Worm (Caenorhabditis elegans): ENCODE results near the gene R02D5.9.

Gene R02D5.9

ce11 chrV:14498204-14498603, 12.7 kb downstream of the R02D5.9 start:
- no peak for TF ChIP-seq fkh-4 (tag; optimal IDR thresholded peaks at IDR 0.05; ENCODE audit: borderline replicate concordance)
- no peak for TF ChIP-seq elt-2 (tag; optimal IDR thresholded peaks at IDR 0.05)
- TF ChIP-seq alr-1 (tag; optimal IDR thresholded peaks at IDR 0.05; ENCODE audit: borderline replicate concordance): no peak
- no peak for TF ChIP-seq elt-3 (tag; optimal IDR thresholded peaks at IDR 0.05)
- no peak for TF ChIP-seq unc-98 (GFP tag; IDR thresholded peaks at IDR 0.05)
- peak; percentile 2 for TF ChIP-seq blmp-1 (tag; optimal IDR thresholded peaks at IDR 0.05)
- no peak for TF ChIP-seq sptf-1 (tag; optimal IDR thresholded peaks at IDR 0.05)
- TF ChIP-seq fkh-8 (tag; optimal IDR thresholded peaks at IDR 0.05): no peak
- no peak for TF ChIP-seq efl-1 (optimal IDR thresholded peaks at IDR 0.05)
- peak in 1 of 2 experiments; percentile 50 for TF ChIP-seq efl-1 (GFP tag; optimal IDR thresholded peaks at IDR 0.05 in 1 of 2)
- no peak for TF ChIP-seq skn-1 (tag; optimal IDR thresholded peaks at IDR 0.05)
- TF ChIP-seq jun-1 (tag; optimal IDR thresholded peaks at IDR 0.05): no peak
- TF ChIP-seq ceh-8 (GFP tag; optimal IDR thresholded peaks at IDR 0.05): no peak
- no peak for TF ChIP-seq vab-15 (tag; optimal IDR thresholded peaks at IDR 0.05)
- no peak for TF ChIP-seq aly-2 (tag; optimal IDR thresholded peaks at IDR 0.05)
- TF ChIP-seq egl-13 (tag; optimal IDR thresholded peaks at IDR 0.05): no peak

ce11 chrV:14496446-14496845, 14.5 kb downstream of the R02D5.9 start:
- peak; percentile 34 for TF ChIP-seq nhr-85 (tag)
- TF ChIP-seq dpl-1 (GFP tag; optimal IDR thresholded peaks at IDR 0.05): no peak
- TF ChIP-seq pax-3 (tag; optimal IDR thresholded peaks at IDR 0.05): no peak

ce11 chrV:14495493-14495892, 15.4 kb downstream of the R02D5.9 start:
- TF ChIP-seq blmp-1 (tag; optimal IDR thresholded peaks at IDR 0.05) (peak; percentile 94), nhr-76 (tag; optimal IDR thresholded peaks at IDR 0.05) (no peak), lin-14 (GFP tag; optimal IDR thresholded peaks at IDR 0.05) (peak; percentile 51), nhr-11 (tag; optimal IDR thresholded peaks at IDR 0.05) (no peak), jun-1 (tag; optimal IDR thresholded peaks at IDR 0.05) (no peak), swsn-7 (tag; optimal IDR thresholded peaks at IDR 0.05) (no peak), Y116A8C.19 (tag; optimal IDR thresholded peaks at IDR 0.05; ENCODE audit: borderline replicate concordance) (no peak), ceh-63 (GFP tag; optimal IDR thresholded peaks at IDR 0.05) (no peak), efl-3 (GFP tag; optimal IDR thresholded peaks at IDR 0.05) (no peak), sptf-1 (tag; optimal IDR thresholded peaks at IDR 0.05) (no peak), ztf-4 (tag; optimal IDR thresholded peaks at IDR 0.05) (no peak), egl-13 (tag; optimal IDR thresholded peaks at IDR 0.05) (no peak), pqm-1 (tag; optimal IDR thresholded peaks at IDR 0.05) (no peak)

ce11 chrV:14493665-14494064, 17.3 kb downstream of the R02D5.9 start:
- no peak for TF ChIP-seq aly-2 (tag; optimal IDR thresholded peaks at IDR 0.05)
- no peak for TF ChIP-seq elt-2 (tag; optimal IDR thresholded peaks at IDR 0.05)
- TF ChIP-seq mdl-1 (tag; optimal IDR thresholded peaks at IDR 0.05): no peak
- TF ChIP-seq swsn-7 (tag; optimal IDR thresholded peaks at IDR 0.05): no peak
- no peak for TF ChIP-seq unc-130 (tag; optimal IDR thresholded peaks at IDR 0.05)
- no peak for TF ChIP-seq skn-1 (tag; optimal IDR thresholded peaks at IDR 0.05)
- TF ChIP-seq zip-4 (GFP tag; optimal IDR thresholded peaks at IDR 0.05): no peak

- TF ChIP-seq lin-14 (GFP tag; optimal IDR thresholded peaks at IDR 0.05) (peak; percentile 25), irx-1 (tag; optimal IDR thresholded peaks at IDR 0.05) (no peak)
Measured at ce11 chrV:14491097-14491496, 19.8 kb downstream of the R02D5.9 start.

- TF ChIP-seq nhr-90 (tag; optimal IDR thresholded peaks at IDR 0.05; ENCODE audit: poor library complexity) (no peak), pag-3 (tag; optimal IDR thresholded peaks at IDR 0.05; ENCODE audit: borderline replicate concordance, insufficient read depth) (no peak), aha-1 (tag; optimal IDR thresholded peaks at IDR 0.05) (no peak), nhr-76 (tag; optimal IDR thresholded peaks at IDR 0.05) (no peak), zag-1 (tag; optimal IDR thresholded peaks at IDR 0.05) (no peak), dpl-1 (GFP tag; optimal IDR thresholded peaks at IDR 0.05) (no peak), nhr-71 (tag; optimal IDR thresholded peaks at IDR 0.05) (no peak), F16B12.6 (tag; optimal IDR thresholded peaks at IDR 0.05) (no peak), elt-2 (tag; optimal IDR thresholded peaks at IDR 0.05) (no peak), fkh-10 (GFP tag; optimal IDR thresholded peaks at IDR 0.05) (no peak), skn-1 (tag; optimal IDR thresholded peaks at IDR 0.05) (no peak), unc-86 (tag; optimal IDR thresholded peaks at IDR 0.05) (no peak), ztf-4 (tag; optimal IDR thresholded peaks at IDR 0.05) (no peak), efl-1 (optimal IDR thresholded peaks at IDR 0.05) (no peak), efl-1 (GFP tag; optimal IDR thresholded peaks at IDR 0.05 in 1 of 2) (no peak), snpc-4 (tag; optimal IDR thresholded peaks at IDR 0.05) (no peak), lin-14 (GFP tag; optimal IDR thresholded peaks at IDR 0.05) (no peak), ceh-8 (GFP tag; optimal IDR thresholded peaks at IDR 0.05) (no peak), pqm-1 (tag; optimal IDR thresholded peaks at IDR 0.05) (no peak), snu-23 (GFP tag; optimal IDR thresholded peaks at IDR 0.05) (no peak)
Measured at ce11 chrV:14484582-14484981, 26.3 kb downstream of the R02D5.9 start, which contains the start of gene R02D5.4. Gene R02D5.4 (minus strand): TSS chrV:14484682.
